Worm (Caenorhabditis elegans) whole organism, L4 larva: ENCODE results near the gene R12G8.1.

Experiments
- D1046.2 ChIP-seq: fragments of 200-800 bp; sonication (Bioruptor generic); IDR thresholded peaks from 2 replicates; pipeline ENCODE4 v1.3.6; 2022; ENCODE audit warnings: missing genetic modification characterization, missing compliant biosample characterization
- F10B5.3 ChIP-seq: sonication (generic microtip); optimal IDR thresholded peaks from 2 replicates; lab custom pipeline; 2016; ENCODE audit warnings: mild to moderate bottlenecking, missing genetic modification characterization, missing compliant biosample characterization
- T20F7.1 ChIP-seq: fragments of 200-800 bp; sonication (Bioruptor generic); optimal IDR thresholded peaks from 2 replicates; lab custom pipeline; 2018; ENCODE audit warnings: mild to moderate bottlenecking, missing genetic modification characterization, missing compliant biosample characterization
- T26A8.4 ChIP-seq: fragments of 200-800 bp; sonication (Bioruptor generic); IDR thresholded peaks from 2 replicates; pipeline ENCODE4 v1.3.6; 2022; ENCODE audit warnings: missing genetic modification characterization, missing compliant biosample characterization
- Y105C5A.15 ChIP-seq: fragments of 200-800 bp; sonication (Bioruptor generic); IDR thresholded peaks from 2 replicates; pipeline ENCODE4 v1.3.6; 2022; ENCODE audit warnings: missing genetic modification characterization, missing compliant biosample characterization
- ZK337.2 ChIP-seq: fragments of 200-800 bp; sonication (Bioruptor generic); IDR thresholded peaks from 2 replicates; pipeline ENCODE4 v1.3.6; 2022; ENCODE audit warnings: missing genetic modification reagents, missing genetic modification characterization, missing compliant biosample characterization
- ZK546.5 ChIP-seq, 2 experiments: sonication (generic microtip); optimal IDR thresholded peaks; 2 replicates each; lab custom pipeline; 2017; ENCODE audit warnings: missing biosample characterization in 2 of 2, missing genetic modification characterization in 2 of 2
- aha-1 ChIP-seq: fragments of 150-350 bp; peaks from one replicate; lab custom pipeline; 2014; ENCODE audit warnings: missing biosample characterization, missing genetic modification characterization
- aly-2 ChIP-seq: sonication (generic microtip); optimal IDR thresholded peaks from 2 replicates; lab custom pipeline; 2018; ENCODE audit warnings: missing biosample characterization, missing genetic modification characterization
- ama-1 ChIP-seq: fragments of 150-350 bp; optimal IDR thresholded peaks from 2 replicates; lab custom pipeline; 2014; ENCODE audit warnings: inconsistent platforms, mixed read lengths
- arid-1 ChIP-seq: fragments of 200-800 bp; sonication (Bioruptor generic); conservative IDR thresholded peaks from 2 replicates; pipeline ENCODE4 v1.3.6; 2022; ENCODE audit warnings: missing genetic modification reagents, missing genetic modification characterization, missing compliant biosample characterization
- ceh-20 ChIP-seq: fragments of 200-800 bp; sonication (Bioruptor generic); IDR thresholded peaks from 2 replicates; pipeline ENCODE4 v1.3.6; 2022; ENCODE audit warnings: missing genetic modification reagents, missing genetic modification characterization, missing compliant biosample characterization
- ceh-44 ChIP-seq: fragments of 200-800 bp; sonication (Bioruptor generic); IDR thresholded peaks from 2 replicates; pipeline ENCODE4 v1.3.6; 2022; ENCODE audit warnings: missing genetic modification reagents, missing genetic modification characterization, missing compliant biosample characterization
- ceh-82 ChIP-seq: sonication (generic microtip); optimal IDR thresholded peaks from 2 replicates; lab custom pipeline; 2017; ENCODE audit warnings: missing biosample characterization, missing genetic modification characterization
- daf-8 ChIP-seq: fragments of 200-800 bp; sonication (Bioruptor generic); IDR thresholded peaks from 2 replicates; pipeline ENCODE4 v1.3.6; 2022; ENCODE audit warnings: missing genetic modification characterization, missing compliant biosample characterization
- dmd-6 ChIP-seq: fragments of 200-800 bp; sonication (Bioruptor generic); IDR thresholded peaks from 2 replicates; pipeline ENCODE4 v1.3.6; 2022; ENCODE audit warnings: missing genetic modification reagents, missing genetic modification characterization, missing compliant biosample characterization
- dmd-8 ChIP-seq: fragments of 200-800 bp; sonication (Bioruptor generic); IDR thresholded peaks from 2 replicates; pipeline ENCODE4 v1.3.6; 2022; ENCODE audit warnings: missing genetic modification characterization, missing compliant biosample characterization
- duxl-1 ChIP-seq: sonication (generic microtip); optimal IDR thresholded peaks from 2 replicates; lab custom pipeline; 2016; ENCODE audit warnings: mild to moderate bottlenecking, missing genetic modification characterization, moderate library complexity, missing compliant biosample characterization; ENCODE audit not compliant: poor library complexity
- dve-1 ChIP-seq: sonication (generic microtip); optimal IDR thresholded peaks from 2 replicates; lab custom pipeline; 2017; ENCODE audit warnings: antibody characterized with exemption, mild to moderate bottlenecking, missing genetic modification characterization, missing compliant biosample characterization; ENCODE audit not compliant: insufficient read depth
- egl-27 ChIP-seq: sonication (generic microtip); optimal IDR thresholded peaks from 3 replicates; lab custom pipeline; 2017; ENCODE audit warnings: missing biosample characterization, missing genetic modification reagents, missing genetic modification characterization
- egl-43 ChIP-seq: fragments of 200-800 bp; sonication (Bioruptor generic); IDR thresholded peaks from 2 replicates; pipeline ENCODE4 v1.3.6; 2022; ENCODE audit warnings: missing genetic modification reagents, missing genetic modification characterization, missing compliant biosample characterization
- fkh-10 ChIP-seq: fragments of 150-350 bp; optimal IDR thresholded peaks from 2 replicates; lab custom pipeline; 2014; ENCODE audit warnings: missing biosample characterization, missing genetic modification reagents, missing genetic modification characterization
- hif-1 ChIP-seq, 2 experiments: sonication (generic microtip); optimal IDR thresholded peaks; 2 replicates each; lab custom pipeline; 2016 to 2017; ENCODE audit warnings: missing compliant biosample characterization in 2 of 2, missing genetic modification characterization in 2 of 2, missing genetic modification reagents in 2 of 2, missing genotype in 2 of 2, mild to moderate bottlenecking in 1 of 2
- hmg-1.1 ChIP-seq: fragments of 200-800 bp; sonication (Bioruptor generic); IDR thresholded peaks from 2 replicates; pipeline ENCODE4 v1.3.6; 2022; ENCODE audit warnings: missing genetic modification reagents, missing genetic modification characterization, missing compliant biosample characterization
- jun-1 ChIP-seq: fragments of 150-350 bp; optimal IDR thresholded peaks from 2 replicates; lab custom pipeline; 2014; ENCODE audit warnings: missing biosample characterization, missing genetic modification reagents, missing genetic modification characterization
- lin-1 ChIP-seq: fragments of 200-800 bp; sonication (Bioruptor generic); IDR thresholded peaks from 2 replicates; pipeline ENCODE4 v1.3.6; 2022; ENCODE audit warnings: missing genetic modification reagents, missing genetic modification characterization, missing compliant biosample characterization
- madf-5 ChIP-seq, 2 experiments: fragments of 200-800 bp; sonication (Bioruptor generic); IDR thresholded peaks; 2 replicates each; pipeline ENCODE4 v1.3.6; 2022; ENCODE audit warnings: missing compliant biosample characterization in 2 of 2, missing genetic modification characterization in 2 of 2
- mdt-29 ChIP-seq: fragments of 200-800 bp; sonication (Bioruptor generic); IDR thresholded peaks from 2 replicates; pipeline ENCODE4 v1.3.6; 2022; ENCODE audit warnings: missing genetic modification reagents, missing genetic modification characterization, missing compliant biosample characterization
- nhr-10 ChIP-seq: fragments of 150-350 bp; optimal IDR thresholded peaks from 2 replicates; lab custom pipeline; 2014; ENCODE audit warnings: missing biosample characterization, missing genetic modification characterization
- nhr-102 ChIP-seq: sonication (generic microtip); optimal IDR thresholded peaks from 2 replicates; lab custom pipeline; 2016; ENCODE audit warnings: mild to moderate bottlenecking, missing genetic modification characterization, moderate library complexity, missing compliant biosample characterization
- nhr-11 ChIP-seq: fragments of 150-350 bp; optimal IDR thresholded peaks from 2 replicates; lab custom pipeline; 2014; ENCODE audit warnings: missing biosample characterization, missing genetic modification characterization
- nhr-237 ChIP-seq: sonication (generic microtip); optimal IDR thresholded peaks from 2 replicates; lab custom pipeline; 2017; ENCODE audit warnings: missing biosample characterization, missing genetic modification characterization
- nhr-25 ChIP-seq: sonication (generic microtip); optimal IDR thresholded peaks from 2 replicates; lab custom pipeline; 2017; ENCODE audit warnings: missing genetic modification characterization, mild to moderate bottlenecking, missing compliant biosample characterization, antibody characterized with exemption, moderate library complexity, borderline replicate concordance; ENCODE audit not compliant: insufficient read depth
- nhr-41 ChIP-seq: fragments of 200-800 bp; sonication (Bioruptor generic); IDR thresholded peaks from 2 replicates; pipeline ENCODE4 v1.3.6; 2022; ENCODE audit warnings: missing genetic modification reagents, missing genetic modification characterization, missing compliant biosample characterization
- pha-4 ChIP-seq, 2 experiments: fragments of 150-350 bp in 1 of 2; fragments of 200-800 bp in 1 of 2; sonication (Bioruptor generic) in 1 of 2; IDR thresholded peaks in 1 of 2; optimal IDR thresholded peaks in 1 of 2; 2 replicates each; pipeline versions ENCODE4 v1.3.6 to Lab custom; 2014 to 2022; ENCODE audit warnings: missing genetic modification characterization in 2 of 2, missing genetic modification reagents in 2 of 2, missing biosample characterization in 1 of 2, missing compliant biosample characterization in 1 of 2
- php-3 ChIP-seq: fragments of 200-800 bp; sonication (Bioruptor generic); IDR thresholded peaks from 2 replicates; pipeline ENCODE4 v1.3.6; 2022; ENCODE audit warnings: missing genetic modification reagents, missing genetic modification characterization, missing compliant biosample characterization
- skn-1 ChIP-seq: fragments of 150-350 bp; optimal IDR thresholded peaks from 2 replicates; lab custom pipeline; 2014; ENCODE audit warnings: missing biosample characterization, missing genetic modification characterization
- unc-130 ChIP-seq: sonication (generic microtip); optimal IDR thresholded peaks from 2 replicates; lab custom pipeline; 2016; ENCODE audit warnings: missing genetic modification reagents, missing genetic modification characterization, missing compliant biosample characterization
- unc-39 ChIP-seq: sonication (generic microtip); optimal IDR thresholded peaks from 2 replicates; lab custom pipeline; 2017; ENCODE audit warnings: missing biosample characterization, missing genetic modification characterization
- vab-7 ChIP-seq: fragments of 200-800 bp; sonication (Bioruptor generic); IDR thresholded peaks from 2 replicates; pipeline ENCODE4 v1.3.6; 2022; ENCODE audit warnings: missing genetic modification reagents, missing genetic modification characterization, missing compliant biosample characterization
- zag-1 ChIP-seq: fragments of 150-350 bp; optimal IDR thresholded peaks from 2 replicates; lab custom pipeline; 2014; ENCODE audit warnings: missing biosample characterization, missing genetic modification characterization
- zfp-2 ChIP-seq: sonication (generic microtip); optimal IDR thresholded peaks from 2 replicates; lab custom pipeline; 2016; ENCODE audit warnings: mild to moderate bottlenecking, missing genetic modification characterization, missing compliant biosample characterization
- zip-2 ChIP-seq: fragments of 150-350 bp; optimal IDR thresholded peaks from 2 replicates; lab custom pipeline; 2014; ENCODE audit warnings: missing biosample characterization, missing genetic modification characterization

The R12G8.1 gene

ce11 chrV:17705814-17706213, 43.2 kb downstream of the R12G8.1 start, which contains the start of gene W06D12.6:
Gene W06D12.6, plus strand, starts transcription at chrV:17706114.
- TF ChIP-seq ZK546.5 (tag; optimal IDR thresholded peaks at IDR 0.05; lab: Kevin White, UChicago) (no peak), nhr-25 (tag; lab: Kevin White, UChicago) (no peak), T26A8.4 (GFP tag; lab: Robert Waterston, UW) (no peak), T20F7.1 (GFP tag; lab: Kevin White, UChicago) (no peak), mdt-29 (GFP tag; lab: Robert Waterston, UW) (no peak), egl-43 (GFP tag; lab: Robert Waterston, UW) (no peak), hmg-1.1 (GFP tag; lab: Robert Waterston, UW) (no peak), zfp-2 (tag; lab: Kevin White, UChicago) (no peak), D1046.2 (no peak), Y105C5A.15 (no peak), fkh-10 (GFP tag; lab: Kevin White, UChicago) (no peak), ceh-82 (tag; lab: Kevin White, UChicago) (no peak), ceh-44 (GFP tag; lab: Robert Waterston, UW) (no peak), dve-1 (no peak), nhr-10 (tag; lab: Kevin White, UChicago) (no peak), egl-27 (tag; lab: Kevin White, UChicago) (no peak), nhr-11 (tag; lab: Kevin White, UChicago) (no peak), F10B5.3 (no peak), lin-1 (no peak), dmd-6 (no peak)

ce11 chrV:17700728-17701262, 48.2 kb downstream of the R12G8.1 start, which contains the start of the genes Y26G10.5 and srh-32:
Gene Y26G10.5, minus strand, starts transcription at chrV:17700828.
Gene srh-32, plus strand, starts transcription at chrV:17701212.
- TF ChIP-seq duxl-1 (no peak), aha-1 (tag; lab: Kevin White, UChicago) (peak; percentile 55), unc-130 (no peak), zag-1 (tag; lab: Kevin White, UChicago) (no peak)

ce11 chrV:17699659-17700058, 49.4 kb downstream of the R12G8.1 start, which contains the start of gene Y26G10.6:
Gene Y26G10.6, plus strand, starts transcription at chrV:17699959.
- TF ChIP-seq dmd-8 (GFP tag; lab: Robert Waterston, UW), result no peak
- no peak for TF ChIP-seq pha-4 (GFP tag; IDR thresholded peaks at IDR 0.05; lab: Robert Waterston, UW)
- no peak for TF ChIP-seq pha-4 (tag; optimal IDR thresholded peaks at IDR 0.05; lab: Kevin White, UChicago)
- no peak for TF ChIP-seq egl-27 (tag; lab: Kevin White, UChicago)
- no peak for TF ChIP-seq ceh-82 (tag; lab: Kevin White, UChicago)
- no peak for TF ChIP-seq hmg-1.1 (GFP tag; lab: Robert Waterston, UW)
- no peak for TF ChIP-seq madf-5 (GFP tag; IDR thresholded peaks at IDR 0.05; lab: Robert Waterston, UW)
- no peak for TF ChIP-seq ZK337.2 (GFP tag; lab: Robert Waterston, UW)
- TF ChIP-seq jun-1, result no peak
- TF ChIP-seq skn-1 (tag; lab: Kevin White, UChicago), result no peak

ce11 chrV:17699097-17699496, 49.9 kb downstream of the R12G8.1 start, which contains the start of gene Y26G10.4:
Gene Y26G10.4, minus strand, starts transcription at chrV:17699197.
- TF ChIP-seq egl-43 (GFP tag; lab: Robert Waterston, UW), result no peak
- no peak for TF ChIP-seq nhr-237 (tag; lab: Kevin White, UChicago)
- no peak for TF ChIP-seq T20F7.1 (GFP tag; lab: Kevin White, UChicago)
- TF ChIP-seq ama-1 (lab: Kevin White, UChicago), result no peak
- no peak for TF ChIP-seq hif-1 (tag; optimal IDR thresholded peaks at IDR 0.05; lab: Kevin White, UChicago)
- TF ChIP-seq daf-8 (GFP tag; lab: Robert Waterston, UW), result no peak
- no peak for TF ChIP-seq vab-7 (GFP tag; lab: Robert Waterston, UW)
- TF ChIP-seq zip-2 (tag; lab: Kevin White, UChicago), result no peak
- no peak for TF ChIP-seq nhr-41 (GFP tag; lab: Robert Waterston, UW)
- no peak for TF ChIP-seq unc-39 (tag; lab: Kevin White, UChicago)
- no peak for TF ChIP-seq hmg-1.1 (GFP tag; lab: Robert Waterston, UW)
- TF ChIP-seq ceh-20, result no peak
- TF ChIP-seq nhr-102 (tag; lab: Kevin White, UChicago), result no peak
- TF ChIP-seq aly-2 (tag; lab: Kevin White, UChicago), result no peak
- TF ChIP-seq skn-1 (tag; lab: Kevin White, UChicago), result no peak
- no peak for TF ChIP-seq php-3 (GFP tag; lab: Robert Waterston, UW)
- TF ChIP-seq arid-1 (GFP tag; lab: Robert Waterston, UW), result no peak
